Worm (Caenorhabditis elegans): Measurements from ENCODE around the gene wee-1.3.

ce11 chrII:9755425-9755824 is 39.2 kb upstream of the wee-1.3 start:
- TF ChIP-seq pha-4 (tag; optimal IDR thresholded peaks at IDR 0.05) (no peak), nhr-11 (tag; optimal IDR thresholded peaks at IDR 0.05) (no peak), fkh-6 (tag; optimal IDR thresholded peaks at IDR 0.05) (no peak), sox-2 (GFP tag; IDR thresholded peaks at IDR 0.05) (no peak), nhr-232 (tag; optimal IDR thresholded peaks at IDR 0.05) (no peak), odd-2 (tag; optimal IDR thresholded peaks at IDR 0.05) (no peak), ceh-6 (GFP tag; optimal IDR thresholded peaks at IDR 0.05) (no peak), ceh-24 (tag; optimal IDR thresholded peaks at IDR 0.05) (no peak)
